Worm (Caenorhabditis elegans) whole organism, L3 larva: ENCODE data around the gene C35D10.5.

Experiments
- aly-2 ChIP-seq: fragments of 150-350 bp; optimal IDR thresholded peaks from 2 replicates; lab custom pipeline; 2014; ENCODE audit warnings: missing biosample characterization, missing genetic modification characterization
- ceh-9 ChIP-seq: sonication (generic microtip); optimal IDR thresholded peaks from 2 replicates; lab custom pipeline; 2018; ENCODE audit warnings: missing biosample characterization, missing genetic modification characterization
- egl-27 ChIP-seq: sonication (generic microtip); optimal IDR thresholded peaks from 4 replicates; lab custom pipeline; 2017; ENCODE audit warnings: missing biosample characterization, missing genetic modification reagents, missing genetic modification characterization
- fos-1 ChIP-seq: fragments of 150-350 bp; optimal IDR thresholded peaks from 2 replicates; lab custom pipeline; 2014; ENCODE audit warnings: missing biosample characterization, missing genetic modification characterization
- jun-1 ChIP-seq: fragments of 150-350 bp; optimal IDR thresholded peaks from 2 replicates; lab custom pipeline; 2014; ENCODE audit warnings: missing biosample characterization, missing genetic modification reagents, missing genetic modification characterization
- lin-15B ChIP-seq: fragments of 150-350 bp; optimal IDR thresholded peaks from 2 replicates; lab custom pipeline; 2014; ENCODE audit warnings: missing biosample characterization, missing genetic modification characterization
- lin-39 ChIP-seq: fragments of 150-350 bp; optimal IDR thresholded peaks from 2 replicates; lab custom pipeline; 2018; ENCODE audit warnings: missing biosample characterization, missing genetic modification reagents, missing genetic modification characterization
- nhr-11 ChIP-seq: fragments of 150-350 bp; optimal IDR thresholded peaks from 2 replicates; lab custom pipeline; 2014; ENCODE audit warnings: missing biosample characterization, missing genetic modification characterization
- nhr-77 ChIP-seq: fragments of 150-350 bp; optimal IDR thresholded peaks from 2 replicates; lab custom pipeline; 2014; ENCODE audit warnings: missing biosample characterization, missing genetic modification characterization
- pha-4 ChIP-seq: fragments of 150-350 bp; optimal IDR thresholded peaks from 2 replicates; lab custom pipeline; 2014; ENCODE audit warnings: missing biosample characterization, missing genetic modification reagents, missing genetic modification characterization
- snpc-4 ChIP-seq: fragments of 150-350 bp; optimal IDR thresholded peaks from 2 replicates; lab custom pipeline; 2014; ENCODE audit warnings: missing biosample characterization, missing genetic modification characterization
- unc-39 ChIP-seq: sonication (generic microtip); optimal IDR thresholded peaks from 4 replicates; lab custom pipeline; 2017; ENCODE audit warnings: missing biosample characterization, missing genetic modification characterization
- zag-1 ChIP-seq: fragments of 150-350 bp; optimal IDR thresholded peaks from 2 replicates; lab custom pipeline; 2014; ENCODE audit warnings: missing biosample characterization, missing genetic modification characterization

DNA sequence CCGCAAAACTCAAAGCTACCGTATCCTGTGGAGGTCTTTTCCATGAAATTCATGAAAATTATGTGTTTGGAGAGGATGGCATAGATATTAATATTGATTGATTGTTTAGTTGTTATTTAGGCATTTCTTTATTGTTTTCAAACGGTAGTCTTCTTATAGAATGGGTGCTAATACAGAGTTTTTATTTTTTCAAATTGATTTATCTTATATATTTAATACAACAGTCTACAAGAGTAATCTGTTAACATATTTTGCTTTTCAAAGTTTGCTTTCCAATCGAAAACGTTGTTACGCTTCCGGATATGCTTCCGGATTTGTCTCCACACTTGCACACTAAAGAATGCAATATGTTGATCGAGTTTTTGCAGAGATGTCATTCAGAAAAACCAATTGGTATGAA lies 4.6 kb downstream of the C35D10.5 start, which contains the start of gene C35D10.17:
- TF ChIP-seq nhr-77 (tag; lab: Kevin White, UChicago): no peak
- no peak for TF ChIP-seq pha-4
- no peak for TF ChIP-seq lin-39 (tag; lab: Kevin White, UChicago)
- TF ChIP-seq unc-39 (tag; lab: Kevin White, UChicago): no peak
- TF ChIP-seq jun-1: no peak
- TF ChIP-seq ceh-9 (tag; lab: Kevin White, UChicago): no peak
- no peak for TF ChIP-seq aly-2 (tag; lab: Kevin White, UChicago)
- no peak for TF ChIP-seq lin-15B (tag; lab: Kevin White, UChicago)
- no peak for TF ChIP-seq fos-1 (tag; lab: Kevin White, UChicago)
- TF ChIP-seq egl-27 (tag; lab: Kevin White, UChicago): no peak
- TF ChIP-seq nhr-11 (tag; lab: Kevin White, UChicago): no peak
- no peak for TF ChIP-seq snpc-4
- no peak for TF ChIP-seq zag-1
